Fruit fly (Drosophila melanogaster) whole organism, embryonic: ENCODE measurements around the gene CG5381.

ENCODE experiments used
- Atf-2 ChIP-seq: fragments of 200-800 bp; sonication (Bioruptor generic); optimal IDR thresholded peaks from 2 replicates; lab custom pipeline; 2016; ENCODE audit warnings: missing biosample characterization, missing genetic modification characterization
- CG4360 ChIP-seq: fragments of 200-800 bp; sonication (Bioruptor generic); IDR thresholded peaks from 2 replicates; pipeline ENCODE4 v1.3.6; 2022; ENCODE audit warnings: missing biosample characterization, missing genetic modification characterization
- CG4424 ChIP-seq: fragments of 200-800 bp; sonication (Bioruptor generic); optimal IDR thresholded peaks from 3 replicates; lab custom pipeline; 2016; ENCODE audit warnings: missing biosample characterization, missing genetic modification characterization
- Fer2 ChIP-seq: fragments of 200-800 bp; sonication (Bioruptor generic); optimal IDR thresholded peaks from 2 replicates; lab custom pipeline; 2018; ENCODE audit warnings: missing biosample characterization, mild to moderate bottlenecking, missing genetic modification characterization, moderate library complexity
- Oaz ChIP-seq: fragments of 200-800 bp; sonication (Bioruptor generic); IDR thresholded peaks from 2 replicates; pipeline ENCODE4 v1.3.6; 2022; ENCODE audit warnings: missing biosample characterization, missing genetic modification characterization
- gfzf ChIP-seq: fragments of 200-800 bp; sonication (Bioruptor generic); optimal IDR thresholded peaks from 2 replicates; lab custom pipeline; 2016; ENCODE audit warnings: missing biosample characterization, mild to moderate bottlenecking, missing genetic modification characterization, moderate library complexity
- ind ChIP-seq: fragments of 200-800 bp; sonication (Bioruptor generic); optimal IDR thresholded peaks from 3 replicates; lab custom pipeline; 2016; ENCODE audit warnings: missing biosample characterization, missing genetic modification characterization
- nom ChIP-seq: fragments of 200-800 bp; sonication (Bioruptor generic); optimal IDR thresholded peaks from 2 replicates; lab custom pipeline; 2017; ENCODE audit warnings: missing biosample characterization, missing genetic modification characterization, mild to moderate bottlenecking, moderate library complexity, missing genetic modification reagents
- zfh1 ChIP-seq: fragments of 200-800 bp; sonication (Bioruptor generic); IDR thresholded peaks from 3 replicates; pipeline ENCODE4 v1.3.6; 2022; ENCODE audit warnings: missing biosample characterization, missing genetic modification characterization

dm6 chr2L:10321036-10321583 lies 1.8 kb downstream of the CG5381 start:
- TF ChIP-seq Atf-2 (GFP tag; lab: Kevin White, UChicago) (no peak), gfzf (GFP tag; lab: Kevin White, UChicago) (peak; percentile 5), zfh1 (GFP tag; lab: Robert Waterston, UW) (no peak), CG4424 (peak; percentile 36), nom (no peak), Fer2 (no peak), ind (GFP tag; lab: Kevin White, UChicago) (no peak), CG4360 (no peak), Oaz (GFP tag; lab: Robert Waterston, UW) (no peak)
